Worm (Caenorhabditis elegans): ENCODE results near the gene eat-6.

ce11 chrV:13111599-13112191 lies 18.1 kb downstream of the eat-6 start:
- no peak for TF ChIP-seq sox-4 (tag; optimal IDR thresholded peaks at IDR 0.05)
- no peak for TF ChIP-seq elt-2 (tag; optimal IDR thresholded peaks at IDR 0.05)
- TF ChIP-seq nhr-11 (tag; optimal IDR thresholded peaks at IDR 0.05) = no peak
- no peak for TF ChIP-seq ref-2 (tag; optimal IDR thresholded peaks at IDR 0.05)

Measured in whole organism, late embryonic.